Fruit fly (Drosophila melanogaster) whole organism, prepupa: ENCODE results near the gene zen2.

Experiments
- CG11762 ChIP-seq: fragments of 200-800 bp; sonication (Bioruptor generic); optimal IDR thresholded peaks from 3 replicates; lab custom pipeline; 2016; ENCODE audit warnings: missing biosample characterization, missing genetic modification characterization; ENCODE audit not compliant: insufficient read depth
- CG6276 ChIP-seq: fragments of 200-800 bp; sonication (Bioruptor generic); optimal IDR thresholded peaks from 2 replicates; lab custom pipeline; 2017; ENCODE audit warnings: missing biosample characterization, mild to moderate bottlenecking, missing genetic modification characterization
- CG6792 ChIP-seq: fragments of 200-800 bp; sonication (Bioruptor generic); optimal IDR thresholded peaks from 3 replicates; lab custom pipeline; 2016; ENCODE audit warnings: missing biosample characterization, missing genetic modification characterization
- Hr38 ChIP-seq: sonication (Bioruptor generic); optimal IDR thresholded peaks from 2 replicates; lab custom pipeline; 2016; ENCODE audit warnings: missing biosample characterization, missing genetic modification characterization
- OdsH ChIP-seq: fragments of 200-800 bp; sonication (Bioruptor generic); optimal IDR thresholded peaks from 3 replicates; lab custom pipeline; 2016; ENCODE audit warnings: missing biosample characterization, missing genetic modification characterization
- Sox102F ChIP-seq: fragments of 200-800 bp; sonication (Bioruptor generic); optimal IDR thresholded peaks from 2 replicates; lab custom pipeline; 2016; ENCODE audit warnings: missing biosample characterization, mild to moderate bottlenecking, missing genetic modification characterization
- dac ChIP-seq: fragments of 200-800 bp; sonication (Bioruptor generic); optimal IDR thresholded peaks from 2 replicates; lab custom pipeline; 2017; ENCODE audit warnings: missing biosample characterization, mild to moderate bottlenecking, missing genetic modification characterization
- esn ChIP-seq: fragments of 200-800 bp; sonication (Bioruptor generic); optimal IDR thresholded peaks from 2 replicates; lab custom pipeline; 2016; ENCODE audit warnings: missing biosample characterization, mild to moderate bottlenecking, missing genetic modification characterization, moderate library complexity
- lz ChIP-seq: fragments of 200-800 bp; sonication (Bioruptor generic); optimal IDR thresholded peaks from 3 replicates; lab custom pipeline; 2016; ENCODE audit warnings: missing biosample characterization, missing genetic modification characterization
- vri ChIP-seq: fragments of 200-800 bp; sonication (Bioruptor generic); optimal IDR thresholded peaks from 3 replicates; lab custom pipeline; 2016; ENCODE audit warnings: missing biosample characterization, mild to moderate bottlenecking, missing genetic modification characterization

DNA sequence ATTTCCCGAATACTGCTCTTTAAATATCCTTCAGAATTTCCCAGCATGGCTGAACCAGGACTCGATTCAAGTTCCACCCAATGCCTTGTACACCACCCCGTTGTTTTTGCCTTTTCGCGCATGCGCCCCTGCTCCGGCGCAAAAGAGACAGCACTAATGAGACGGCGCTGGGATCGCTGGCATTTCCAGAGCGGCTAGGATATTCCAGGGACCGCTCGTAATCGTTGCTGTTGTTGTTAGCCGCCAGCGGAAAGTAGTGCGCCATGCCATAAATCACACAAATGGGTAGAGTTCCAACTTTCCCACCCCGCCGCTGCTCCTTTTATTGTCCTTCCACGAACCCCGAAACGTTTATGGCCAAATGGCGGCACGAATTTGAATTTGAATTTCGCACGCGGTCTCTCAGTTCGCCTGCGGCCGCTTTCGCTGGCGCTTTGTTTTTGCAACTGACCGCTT lies 18.3 kb upstream of the zen2 start, which contains the start of gene Ama:
- TF ChIP-seq CG6276 (GFP tag; lab: Kevin White, UChicago), result no peak
- TF ChIP-seq Hr38 (GFP tag; lab: Kevin White, UChicago), result no peak
- no peak for TF ChIP-seq CG11762 (GFP tag; lab: Kevin White, UChicago)
- TF ChIP-seq CG6792 (GFP tag; lab: Kevin White, UChicago), result no peak
- no peak for TF ChIP-seq Sox102F (GFP tag; lab: Kevin White, UChicago)
- no peak for TF ChIP-seq OdsH (GFP tag; lab: Kevin White, UChicago)
- TF ChIP-seq lz (GFP tag; lab: Kevin White, UChicago), result no peak
- TF ChIP-seq dac (GFP tag; lab: Kevin White, UChicago), result no peak
- no peak for TF ChIP-seq vri (GFP tag; lab: Kevin White, UChicago)
- no peak for TF ChIP-seq esn (GFP tag; lab: Kevin White, UChicago)
